Fruit fly (Drosophila melanogaster): Measurements from ENCODE around the gene betaNACtes1.

betaNACtes1 gene

DNA sequence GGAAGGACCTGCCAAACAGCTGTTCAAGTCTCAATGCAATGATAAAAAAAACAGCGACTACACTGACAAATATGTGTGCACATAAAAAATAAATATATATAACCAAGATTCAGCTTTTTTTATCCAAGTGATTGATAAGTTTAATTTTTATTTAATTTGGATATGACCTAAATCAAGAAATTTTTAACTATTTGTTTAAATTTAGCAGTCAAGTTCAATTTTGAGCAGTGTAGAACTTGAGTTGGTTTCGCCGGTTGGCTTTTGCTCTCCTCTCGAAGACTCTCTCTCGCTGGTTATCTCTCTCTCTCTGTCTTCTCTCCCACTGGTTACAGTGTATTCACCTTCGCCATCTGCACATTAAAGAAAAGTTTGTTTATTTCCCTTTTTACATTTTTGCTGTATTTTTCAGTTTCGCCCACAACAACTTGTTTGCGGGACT lies 45.6 kb upstream of the betaNACtes1 start (continued):
- TF ChIP-seq p53 (GFP tag; optimal IDR thresholded peaks at IDR 0.05) (peak; percentile 25), CG13287 (GFP tag; IDR thresholded peaks at IDR 0.05; ENCODE audit: partially characterized antibody) (no peak), Dek (tag; optimal IDR thresholded peaks at IDR 0.05) (peak; percentile 87), CG17612 (GFP tag; IDR thresholded peaks at IDR 0.05) (peak; percentile 70), dan (GFP tag; IDR thresholded peaks at IDR 0.05) (0 out of 2 replicates have a peak, but pooled peaks have one; percentile 42), CG31224 (GFP tag; IDR thresholded peaks at IDR 0.05) (peak; percentile 81), CG7745 (tag; optimal IDR thresholded peaks at IDR 0.05) (no peak), CG11560 (tag; IDR thresholded peaks at IDR 0.05) (peak; percentile 60; the same call in 2 of the 3 replicates), CG13894 (tag; optimal IDR thresholded peaks at IDR 0.05) (peak; percentile 37), CG17385 (GFP tag; optimal IDR thresholded peaks at IDR 0.05) (peak; percentile 84), fd64A (GFP tag; optimal IDR thresholded peaks at IDR 0.05) (no peak), zf30C (GFP tag; optimal IDR thresholded peaks at IDR 0.05) (peak; percentile 73), CG4707 (GFP tag; optimal IDR thresholded peaks at IDR 0.05) (peak; percentile 44), salm (tag; optimal IDR thresholded peaks at IDR 0.05) (peak; percentile 86), CG2712 (tag; optimal IDR thresholded peaks at IDR 0.05) (peak; percentile 92), CG10959 (GFP tag; IDR thresholded peaks at IDR 0.05) (peak; percentile 76), E2f1 (GFP tag; IDR thresholded peaks at IDR 0.05) (peak; percentile 84), oc (tag; optimal IDR thresholded peaks at IDR 0.05) (peak; percentile 76), HLH3B (GFP tag; IDR thresholded peaks at IDR 0.05) (peak; percentile 90), Ssrp (tag; optimal IDR thresholded peaks at IDR 0.05) (peak; percentile 89), CG8089 (GFP tag; optimal IDR thresholded peaks at IDR 0.05) (peak; percentile 40), CG18476 (GFP tag; optimal IDR thresholded peaks at IDR 0.05) (peak; percentile 79), CrebB (tag; optimal IDR thresholded peaks at IDR 0.05) (peak; percentile 72), CG14860 (GFP tag; IDR thresholded peaks at IDR 0.05; ENCODE audit: partially characterized antibody) (no peak), CG14710 (tag; optimal IDR thresholded peaks at IDR 0.05) (peak; percentile 87), Chrac-16 (GFP tag; optimal IDR thresholded peaks at IDR 0.05) (peak; percentile 78), CG30020 (tag; optimal IDR thresholded peaks at IDR 0.05) (peak; percentile 51), CG7963 (GFP tag; IDR thresholded peaks at IDR 0.05; ENCODE audit: partially characterized antibody) (no peak), Atf-2 (GFP tag; optimal IDR thresholded peaks at IDR 0.05) (peak; percentile 52), CoRest (tag; optimal IDR thresholded peaks at IDR 0.05) (peak; percentile 90), CG9609 (GFP tag; optimal IDR thresholded peaks at IDR 0.05) (peak; percentile 70), unc-4 (GFP tag; IDR thresholded peaks at IDR 0.05; ENCODE audit: partially characterized antibody) (no peak), br (optimal IDR thresholded peaks at IDR 0.05) (no peak), CG1832 (GFP tag; optimal IDR thresholded peaks at IDR 0.05) (no peak), shn (GFP tag; optimal IDR thresholded peaks at IDR 0.05) (no peak), Oli (tag; optimal IDR thresholded peaks at IDR 0.05) (peak; percentile 88), CG1647 (GFP tag; optimal IDR thresholded peaks at IDR 0.05) (peak; percentile 61), ATbp (GFP tag; optimal IDR thresholded peaks at IDR 0.05) (peak; percentile 87), bigmax (GFP tag; optimal IDR thresholded peaks at IDR 0.05) (no peak), scrt (GFP tag; optimal IDR thresholded peaks at IDR 0.05) (peak; percentile 74), Hr3 (GFP tag; optimal IDR thresholded peaks at IDR 0.05) (peak; percentile 87), ab (GFP tag; optimal IDR thresholded peaks at IDR 0.05) (peak; percentile 10), Hr78 (GFP tag; optimal IDR thresholded peaks at IDR 0.05) (peak in 1 of 2 experiments; percentile 53), nau (GFP tag; optimal IDR thresholded peaks at IDR 0.05) (peak; percentile 81), CG8281 (tag; optimal IDR thresholded peaks at IDR 0.05) (peak; percentile 55), NC2α (GFP tag; optimal IDR thresholded peaks at IDR 0.05) (no peak), toy (GFP tag; IDR thresholded peaks at IDR 0.05) (peak; percentile 69), trh (GFP tag; optimal IDR thresholded peaks at IDR 0.05) (peak; percentile 85), CG2889 (GFP tag; IDR thresholded peaks at IDR 0.05) (peak; percentile 80), CG15073 (GFP tag; optimal IDR thresholded peaks at IDR 0.05) (peak; percentile 36)

Data from whole organism, embryonic.